Worm (Caenorhabditis elegans): ENCODE data around the gene Y97E10B.1.

Y97E10B.1 gene

DNA sequence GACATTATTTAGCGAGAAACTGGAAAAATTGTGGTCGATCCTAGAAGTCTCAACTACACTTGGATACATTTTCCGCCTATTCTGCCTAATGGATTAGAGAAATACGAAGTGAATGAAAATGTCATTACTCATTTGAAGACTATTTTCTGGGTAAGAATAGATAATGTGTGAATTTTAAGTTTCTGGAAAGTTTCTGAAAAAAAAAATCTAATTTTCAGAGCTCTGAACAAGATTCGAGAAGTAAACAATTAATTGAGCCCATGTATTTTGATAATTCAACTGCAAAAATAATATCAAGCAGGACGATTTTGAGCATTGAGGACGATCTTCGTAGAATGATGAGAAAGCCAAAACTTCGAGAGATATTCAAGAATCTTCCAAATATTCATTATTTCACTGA lies 2.6 kb downstream of the Y97E10B.1 start:
- TF ChIP-seq tbx-2 (tag; optimal IDR thresholded peaks at IDR 0.05) (no peak), elt-4 (tag; optimal IDR thresholded peaks at IDR 0.05) (no peak), ceh-6 (GFP tag; optimal IDR thresholded peaks at IDR 0.05) (no peak), ceh-22 (tag; optimal IDR thresholded peaks at IDR 0.05) (no peak), ceh-30 (tag; optimal IDR thresholded peaks at IDR 0.05) (no peak), rnt-1 (tag; optimal IDR thresholded peaks at IDR 0.05) (no peak), lin-11 (tag; optimal IDR thresholded peaks at IDR 0.05) (no peak), dve-1 (tag; optimal IDR thresholded peaks at IDR 0.05) (no peak), ceh-2 (tag; optimal IDR thresholded peaks at IDR 0.05) (no peak), pha-2 (tag; optimal IDR thresholded peaks at IDR 0.05) (no peak), dmd-4 (tag; optimal IDR thresholded peaks at IDR 0.05; ENCODE audit: borderline replicate concordance) (no peak), sox-4 (tag; optimal IDR thresholded peaks at IDR 0.05) (no peak), C38D4.7 (GFP tag; optimal IDR thresholded peaks at IDR 0.05) (no peak), K09A11.1 (tag; optimal IDR thresholded peaks at IDR 0.05; ENCODE audit: insufficient read depth) (no peak), fkh-10 (GFP tag; optimal IDR thresholded peaks at IDR 0.05) (no peak), pat-9 (tag; optimal IDR thresholded peaks at IDR 0.05) (no peak), mec-3 (tag; optimal IDR thresholded peaks at IDR 0.05; ENCODE audit: borderline replicate concordance) (no peak)

DNA sequence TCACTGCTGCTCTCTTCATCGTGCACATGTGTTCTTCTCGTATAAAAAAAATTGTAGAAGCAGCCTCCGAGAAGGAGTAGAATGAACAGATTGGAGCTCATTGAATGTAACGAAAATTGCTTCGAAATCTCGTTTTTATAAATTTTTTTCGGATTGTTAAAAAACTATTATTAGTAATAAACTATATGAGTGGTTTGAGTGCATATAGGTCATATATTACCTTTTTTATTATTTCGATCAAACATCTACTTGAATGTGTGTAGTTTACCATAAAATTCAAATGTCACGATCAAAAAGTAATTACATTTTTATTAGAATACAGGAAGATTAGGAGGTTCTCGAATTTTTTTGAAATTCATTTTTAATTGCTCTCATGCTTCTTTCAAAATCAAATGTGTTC lies 9.2 kb downstream of the Y97E10B.1 start, which contains the start of gene clec-216:
clec-216 (minus strand) TSS at position 101 of the 400 bp plus-strand sequence.
- TF ChIP-seq pros-1 (tag; optimal IDR thresholded peaks at IDR 0.05) (no peak), ceh-6 (GFP tag; optimal IDR thresholded peaks at IDR 0.05) (no peak), ceh-48 (tag; optimal IDR thresholded peaks at IDR 0.05) (no peak), ceh-45 (GFP tag; IDR thresholded peaks at IDR 0.05) (no peak), npax-4 (tag; optimal IDR thresholded peaks at IDR 0.05) (no peak), unc-55 (GFP tag; optimal IDR thresholded peaks at IDR 0.05) (no peak), hlh-13 (GFP tag; optimal IDR thresholded peaks at IDR 0.05) (no peak), fkh-10 (GFP tag; optimal IDR thresholded peaks at IDR 0.05) (no peak), pag-3 (tag; optimal IDR thresholded peaks at IDR 0.05; ENCODE audit: borderline replicate concordance) (no peak), ttx-3 (tag; optimal IDR thresholded peaks at IDR 0.05) (no peak), pqm-1 (tag; optimal IDR thresholded peaks at IDR 0.05) (no peak), rnt-1 (tag; optimal IDR thresholded peaks at IDR 0.05) (no peak), ceh-22 (tag; optimal IDR thresholded peaks at IDR 0.05) (no peak), eyg-1 (tag; optimal IDR thresholded peaks at IDR 0.05) (no peak), C08G9.2 (tag; optimal IDR thresholded peaks at IDR 0.05) (no peak), pat-9 (tag; optimal IDR thresholded peaks at IDR 0.05) (no peak)

DNA sequence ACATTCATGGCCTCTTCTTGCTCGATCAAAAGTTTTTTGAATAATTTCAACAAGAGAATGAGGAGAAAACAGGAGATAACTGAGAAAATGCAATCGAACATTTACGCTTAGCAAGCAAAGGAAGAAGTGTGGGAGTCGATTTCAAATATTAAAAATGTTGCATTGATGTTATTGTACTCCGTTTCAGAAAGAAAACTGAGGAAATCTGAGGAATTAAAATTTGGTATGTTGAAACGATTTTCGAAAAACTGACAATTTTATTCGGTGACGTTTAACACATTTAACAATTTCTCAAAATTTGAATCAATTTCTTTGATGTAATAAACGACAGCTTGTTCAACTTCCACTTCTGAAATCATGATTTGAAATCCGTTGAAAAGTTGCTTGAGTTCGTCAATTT lies 10.9 kb downstream of the Y97E10B.1 start, which contains the start of gene F26D11.13:
F26D11.13 (minus strand) TSS at position 101 of the 400 bp plus-strand sequence.
- no peak for TF ChIP-seq hlh-8 (tag; optimal IDR thresholded peaks at IDR 0.05)
- TF ChIP-seq K02D7.2 (tag; optimal IDR thresholded peaks at IDR 0.05), result no peak
- TF ChIP-seq ceh-14 (tag; optimal IDR thresholded peaks at IDR 0.05), result no peak
- no peak for TF ChIP-seq ahr-1 (tag; optimal IDR thresholded peaks at IDR 0.05)

DNA sequence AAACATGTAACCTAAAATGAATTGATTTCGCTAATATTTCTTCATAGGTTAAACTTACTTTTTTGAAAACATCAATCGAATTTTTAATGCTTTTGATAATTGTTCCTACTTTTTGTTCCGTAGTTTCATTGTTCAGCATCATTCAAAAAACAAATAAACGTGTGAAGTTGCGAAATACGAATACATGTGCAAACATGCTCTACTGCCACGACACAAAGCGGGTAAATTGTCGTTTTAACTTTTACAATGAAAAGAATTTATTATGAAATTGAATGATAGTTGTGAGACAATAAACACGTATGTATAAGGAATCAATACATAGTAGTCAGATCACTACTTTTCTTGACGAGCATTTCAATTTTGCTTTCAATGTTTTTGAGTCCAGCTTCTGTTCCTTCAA lies 11.5 kb downstream of the Y97E10B.1 start, which contains the start of gene F26D11.12:
F26D11.12 (minus strand) TSS at position 145 of the 400 bp plus-strand sequence.
- TF ChIP-seq fkh-10 (GFP tag; optimal IDR thresholded peaks at IDR 0.05) (no peak), lin-11 (tag; optimal IDR thresholded peaks at IDR 0.05) (no peak), unc-3 (GFP tag; conservative IDR thresholded peaks at IDR 0.05) (no peak), unc-3 (tag; optimal IDR thresholded peaks at IDR 0.05) (no peak), ceh-14 (tag; optimal IDR thresholded peaks at IDR 0.05) (no peak), ceh-31 (tag; optimal IDR thresholded peaks at IDR 0.05) (no peak), ceh-48 (tag; optimal IDR thresholded peaks at IDR 0.05) (no peak), ceh-22 (tag; optimal IDR thresholded peaks at IDR 0.05) (no peak), ama-1 (optimal IDR thresholded peaks at IDR 0.05) (no peak), nhr-11 (tag; optimal IDR thresholded peaks at IDR 0.05) (no peak), elt-4 (tag; optimal IDR thresholded peaks at IDR 0.05) (no peak), lim-6 (tag; optimal IDR thresholded peaks at IDR 0.05) (no peak), ceh-6 (GFP tag; optimal IDR thresholded peaks at IDR 0.05) (no peak), pha-2 (tag; optimal IDR thresholded peaks at IDR 0.05) (no peak), ceh-19 (GFP tag; optimal IDR thresholded peaks at IDR 0.05) (no peak)

Measured in whole organism, late embryonic.